Fruit fly (Drosophila melanogaster): ENCODE data around the gene Wnk.
A peak's percentile ranks its signal among the peaks of the same experiment; 100 is the strongest.

Wnk gene

DNA sequence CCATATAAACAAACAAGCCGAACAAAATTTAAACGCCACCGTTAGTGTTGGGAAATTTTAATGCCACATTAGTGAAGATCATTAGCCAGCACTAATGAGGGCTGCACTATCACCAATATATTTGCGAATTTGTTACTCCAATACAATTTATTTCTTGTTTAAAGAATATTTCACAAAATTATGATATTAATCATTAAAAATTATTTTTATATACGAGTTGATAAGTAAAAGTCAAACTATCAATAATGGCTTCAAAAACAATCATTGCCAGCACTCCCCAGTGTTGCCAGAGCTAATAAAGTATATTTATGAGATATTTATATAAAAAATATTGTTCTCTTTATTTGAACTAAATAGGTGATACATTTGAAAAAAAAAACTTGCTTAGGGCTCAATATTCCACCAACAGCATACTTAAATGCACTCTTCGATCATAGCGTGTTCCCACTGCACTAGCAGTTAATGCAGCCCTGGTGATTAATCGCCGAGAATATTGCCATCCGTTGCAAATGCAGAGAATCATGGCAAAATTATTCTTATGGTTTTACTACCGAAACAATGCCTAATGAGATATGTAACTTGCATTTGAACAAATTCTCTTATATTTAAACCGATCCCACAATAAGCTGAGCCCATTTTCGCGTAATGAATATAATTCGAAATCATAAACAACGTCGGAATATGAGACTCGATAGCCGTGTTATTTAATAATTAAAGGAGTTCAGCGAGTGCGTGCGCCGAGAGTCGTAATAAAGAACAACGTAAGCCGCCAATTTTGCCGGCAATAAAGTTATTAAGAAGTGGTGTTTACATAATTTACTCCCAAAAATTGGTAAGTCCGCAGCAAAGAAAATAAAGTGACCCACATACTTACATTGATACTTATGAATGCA is 38.7 kb downstream of the Wnk start, which contains the start of the genes SAK and Cdk12 (continued):
- peak; percentile 89 for TF ChIP-seq CG8924 (tag; optimal IDR thresholded peaks at IDR 0.05)
- peak; percentile 88 for TF ChIP-seq vvl (GFP tag; IDR thresholded peaks at IDR 0.05)
- TF ChIP-seq Usf (GFP tag; optimal IDR thresholded peaks at IDR 0.05) = peak; percentile 78
- TF ChIP-seq bab2 (GFP tag; optimal IDR thresholded peaks at IDR 0.05) = peak; percentile 58
- TF ChIP-seq CG10274 (GFP tag; optimal IDR thresholded peaks at IDR 0.05) = peak; percentile 48
- no peak for TF ChIP-seq CG42726 (GFP tag; IDR thresholded peaks at IDR 0.05; ENCODE audit: partially characterized antibody)
- no peak for TF ChIP-seq CG4282 (GFP tag; optimal IDR thresholded peaks at IDR 0.05)
- peak; percentile 57 for TF ChIP-seq CG7271 (tag; optimal IDR thresholded peaks at IDR 0.05)
- no peak for TF ChIP-seq en (GFP tag; optimal IDR thresholded peaks at IDR 0.05)
- TF ChIP-seq caup (GFP tag; optimal IDR thresholded peaks at IDR 0.05; ENCODE audit: severe bottlenecking) = peak; percentile 88
- peak; percentile 1 for TF ChIP-seq btn (GFP tag; optimal IDR thresholded peaks at IDR 0.05)
- TF ChIP-seq mld (GFP tag; IDR thresholded peaks at IDR 0.05; ENCODE audit: partially characterized antibody) = no peak
- peak; percentile 77 for TF ChIP-seq Xrp1 (GFP tag; IDR thresholded peaks at IDR 0.05)
- TF ChIP-seq CG6654 (GFP tag; optimal IDR thresholded peaks at IDR 0.05) = peak; percentile 68
- peak; percentile 76 for TF ChIP-seq CG6765 (GFP tag; optimal IDR thresholded peaks at IDR 0.05)
- no peak for TF ChIP-seq Atf3 (GFP tag; optimal IDR thresholded peaks at IDR 0.05)
- TF ChIP-seq CG10979 (tag; optimal IDR thresholded peaks at IDR 0.05) = peak; percentile 80
- peak; percentile 81 for TF ChIP-seq CG17612 (GFP tag; IDR thresholded peaks at IDR 0.05)
- TF ChIP-seq ac (GFP tag; optimal IDR thresholded peaks at IDR 0.05) = peak; percentile 5
- TF ChIP-seq cato (GFP tag; optimal IDR thresholded peaks at IDR 0.05; ENCODE audit: borderline replicate concordance) = peak; percentile 68
- TF ChIP-seq peb (GFP tag; IDR thresholded peaks at IDR 0.05) = peak; percentile 33
- TF ChIP-seq CG10267 (tag; optimal IDR thresholded peaks at IDR 0.05) = peak; percentile 95
- peak; percentile 16 for TF ChIP-seq fd64A (GFP tag; optimal IDR thresholded peaks at IDR 0.05)
- peak; percentile 67; the same call in 2 of the 3 replicates for TF ChIP-seq jigr1 (GFP tag; IDR thresholded peaks at IDR 0.05)
- TF ChIP-seq CG10462 (GFP tag; optimal IDR thresholded peaks at IDR 0.05) = peak; percentile 66
- no peak for TF ChIP-seq Nf-YA (GFP tag; IDR thresholded peaks at IDR 0.05)
- peak; percentile 81 for TF ChIP-seq CG6272 (GFP tag; IDR thresholded peaks at IDR 0.05)
- TF ChIP-seq ttk (GFP tag; IDR thresholded peaks at IDR 0.05) = peak; percentile 82
- peak; percentile 63 for TF ChIP-seq psq (GFP tag; optimal IDR thresholded peaks at IDR 0.05)
- peak; percentile 44 for TF ChIP-seq CG17912 (GFP tag; optimal IDR thresholded peaks at IDR 0.05)
- peak; percentile 50 for TF ChIP-seq mirr (GFP tag; optimal IDR thresholded peaks at IDR 0.05)
- TF ChIP-seq nmo (GFP tag; optimal IDR thresholded peaks at IDR 0.05) = peak; percentile 90
- TF ChIP-seq bsh (GFP tag; optimal IDR thresholded peaks at IDR 0.05) = peak; percentile 17 to 83
- TF ChIP-seq Sry-β (GFP tag; optimal IDR thresholded peaks at IDR 0.05) = peak; percentile 64
- TF ChIP-seq Rx (GFP tag; IDR thresholded peaks at IDR 0.05) = peak; percentile 80
- TF ChIP-seq Hey (tag; optimal IDR thresholded peaks at IDR 0.05) = no peak
- TF ChIP-seq Bgb (GFP tag; IDR thresholded peaks at IDR 0.05; ENCODE audit: partially characterized antibody) = peak; percentile 36; the same call in 1 of the 2 replicates
- TF ChIP-seq H15 (GFP tag; IDR thresholded peaks at IDR 0.05) = peak; percentile 66; the same call in 2 of the 3 replicates
- TF ChIP-seq NFAT (GFP tag; IDR thresholded peaks at IDR 0.05) = peak; percentile 84
- TF ChIP-seq ash1 (GFP tag; optimal IDR thresholded peaks at IDR 0.05) = no peak
- TF ChIP-seq CG15696 (tag; optimal IDR thresholded peaks at IDR 0.05) = peak; percentile 85
- TF ChIP-seq CG10654 (GFP tag; optimal IDR thresholded peaks at IDR 0.05) = peak; percentile 64
- TF ChIP-seq Camta (GFP tag; optimal IDR thresholded peaks at IDR 0.05) = peak; percentile 48
- peak; percentile 88 for TF ChIP-seq CG15269 (tag; optimal IDR thresholded peaks at IDR 0.05)
- peak; percentile 89 for TF ChIP-seq Sox100B (GFP tag; optimal IDR thresholded peaks at IDR 0.05)
- TF ChIP-seq CG10959 (GFP tag; IDR thresholded peaks at IDR 0.05) = no peak; the same call in 1 of the 2 replicates
- peak; percentile 56 for TF ChIP-seq Bdp1 (GFP tag; optimal IDR thresholded peaks at IDR 0.05)
- TF ChIP-seq zen2 (GFP tag; IDR thresholded peaks at IDR 0.05; ENCODE audit: partially characterized antibody) = no peak; the same call in 2 of the 3 replicates
